Worm (Caenorhabditis elegans) whole organism, L3 larva: Measurements from ENCODE around the gene hsp-75.

Experiments
- ama-1 ChIP-seq: fragments of 150-350 bp; optimal IDR thresholded peaks from 2 replicates; lab custom pipeline; 2018
- ceh-28 ChIP-seq: fragments of 150-350 bp; optimal IDR thresholded peaks from 2 replicates; lab custom pipeline; 2014; ENCODE audit warnings: missing biosample characterization, missing genetic modification reagents, missing genetic modification characterization
- ceh-9 ChIP-seq: sonication (generic microtip); optimal IDR thresholded peaks from 2 replicates; lab custom pipeline; 2018; ENCODE audit warnings: missing biosample characterization, missing genetic modification characterization
- daf-12 ChIP-seq: fragments of 150-350 bp; optimal IDR thresholded peaks from 2 replicates; lab custom pipeline; 2014; ENCODE audit warnings: missing biosample characterization, missing genetic modification reagents, missing genetic modification characterization
- elt-3 ChIP-seq, 3 experiments: fragments of 150-350 bp in 1 of 3; sonication (generic microtip) in 2 of 3; optimal IDR thresholded peaks; 2 replicates in 2 of 3; 4 replicates in 1 of 3; lab custom pipeline; 2014 to 2017; ENCODE audit warnings: missing biosample characterization in 3 of 3, missing genetic modification characterization in 3 of 3
- lin-39 ChIP-seq: fragments of 150-350 bp; optimal IDR thresholded peaks from 2 replicates; lab custom pipeline; 2018; ENCODE audit warnings: missing biosample characterization, missing genetic modification reagents, missing genetic modification characterization
- nhr-23 ChIP-seq: fragments of 150-350 bp; optimal IDR thresholded peaks from 2 replicates; lab custom pipeline; 2014; ENCODE audit warnings: missing biosample characterization, missing genetic modification reagents, missing genetic modification characterization
- nhr-28 ChIP-seq: fragments of 150-350 bp; optimal IDR thresholded peaks from 2 replicates; lab custom pipeline; 2014; ENCODE audit warnings: missing biosample characterization, missing genetic modification characterization
- pha-4 ChIP-seq: fragments of 150-350 bp; optimal IDR thresholded peaks from 2 replicates; lab custom pipeline; 2014; ENCODE audit warnings: missing biosample characterization, missing genetic modification reagents, missing genetic modification characterization
- sea-2 ChIP-seq: fragments of 150-350 bp; sonication (generic microtip); optimal IDR thresholded peaks from 4 replicates; lab custom pipeline; 2014; ENCODE audit warnings: missing biosample characterization, missing genetic modification reagents, missing genetic modification characterization
- skn-1 ChIP-seq: fragments of 150-350 bp; optimal IDR thresholded peaks from 2 replicates; lab custom pipeline; 2014; ENCODE audit warnings: missing biosample characterization, missing genetic modification characterization
- ztf-11 ChIP-seq: fragments of 150-350 bp; optimal IDR thresholded peaks from 2 replicates; lab custom pipeline; 2014; ENCODE audit warnings: missing biosample characterization, missing genetic modification characterization
- ztf-4 ChIP-seq: fragments of 150-350 bp; optimal IDR thresholded peaks from 2 replicates; lab custom pipeline; 2014; ENCODE audit warnings: missing biosample characterization, missing genetic modification characterization

- TF ChIP-seq skn-1 (tag; lab: Kevin White, UChicago) (no peak), ceh-28 (tag; lab: Kevin White, UChicago) (no peak), ztf-11 (tag; lab: Kevin White, UChicago) (no peak), nhr-23 (tag; lab: Kevin White, UChicago) (no peak), ztf-4 (tag; lab: Kevin White, UChicago) (no peak), ama-1 (lab: Kevin White, UChicago) (no peak), lin-39 (tag; lab: Kevin White, UChicago) (no peak), sea-2 (GFP tag; lab: Kevin White, UChicago) (no peak), pha-4 (no peak), ceh-9 (tag; lab: Kevin White, UChicago) (no peak), nhr-28 (tag; lab: Kevin White, UChicago) (no peak), daf-12 (tag; lab: Kevin White, UChicago) (no peak), elt-3 (tag; optimal IDR thresholded peaks at IDR 0.05; lab: Kevin White, UChicago) (no peak)
Observed at ce11 chrIII:7230841-7231240, 4.3 kb upstream of the hsp-75 start, which contains the start of gene R151.10.
